Fruit fly (Drosophila melanogaster) whole organism, wandering third instar larva: ENCODE results near the gene AP-2alpha.

Source experiments
- CG32264 ChIP-seq: fragments of 200-800 bp; sonication (Bioruptor generic); optimal IDR thresholded peaks from 2 replicates; lab custom pipeline; 2016; ENCODE audit warnings: missing biosample characterization, missing genetic modification characterization
- CG9705 ChIP-seq: fragments of 200-800 bp; sonication (Bioruptor generic); optimal IDR thresholded peaks from 2 replicates; lab custom pipeline; 2018; ENCODE audit warnings: missing biosample characterization, mild to moderate bottlenecking, missing genetic modification characterization
- CrebA ChIP-seq: fragments of 200-800 bp; sonication (Bioruptor generic); optimal IDR thresholded peaks from 2 replicates; lab custom pipeline; 2016; ENCODE audit warnings: missing biosample characterization, mild to moderate bottlenecking, missing genetic modification characterization, borderline replicate concordance
- Dfd ChIP-seq: fragments of >200 bp; optimal IDR thresholded peaks from 2 replicates; lab custom pipeline; 2017; ENCODE audit warnings: missing biosample characterization, missing genetic modification characterization
- Dif ChIP-seq: fragments of 200-275, 200-300 bp; sonication (Bioruptor generic); optimal IDR thresholded peaks from 2 replicates; lab custom pipeline; 2018; ENCODE audit warnings: missing biosample characterization, missing genetic modification characterization; ENCODE audit not compliant: partially characterized antibody
- GATAd ChIP-seq: sonication (Bioruptor generic); optimal IDR thresholded peaks from 2 replicates; lab custom pipeline; 2016; ENCODE audit warnings: missing biosample characterization, missing genetic modification characterization
- HLH106 ChIP-seq: fragments of 200-800 bp; optimal IDR thresholded peaks from 3 replicates; lab custom pipeline; 2019; ENCODE audit warnings: missing biosample characterization, mild to moderate bottlenecking, missing genetic modification characterization, moderate library complexity
- Hnf4 ChIP-seq: fragments of 200-800 bp; sonication (Bioruptor generic); optimal IDR thresholded peaks from 2 replicates; lab custom pipeline; 2016; ENCODE audit warnings: missing biosample characterization, mild to moderate bottlenecking, missing genetic modification characterization
- Hr78 ChIP-seq: fragments of >200 bp; optimal IDR thresholded peaks from 2 replicates; lab custom pipeline; 2017; ENCODE audit warnings: missing biosample characterization, missing genetic modification characterization
- Hr83 ChIP-seq: fragments of 200-300 bp; sonication (Bioruptor generic); optimal IDR thresholded peaks from 2 replicates; lab custom pipeline; 2016; ENCODE audit warnings: missing biosample characterization, mild to moderate bottlenecking, missing genetic modification characterization, moderate library complexity; ENCODE audit not compliant: poor library complexity, severe bottlenecking
- Myc ChIP-seq: fragments of >200 bp; optimal IDR thresholded peaks from 2 replicates; lab custom pipeline; 2017
- N ChIP-seq: fragments of >200 bp; optimal IDR thresholded peaks from 2 replicates; lab custom pipeline; 2018; ENCODE audit warnings: missing biosample characterization, missing external identifiers, missing genetic modification characterization
- OdsH ChIP-seq: fragments of 200-800 bp; sonication (Bioruptor generic); optimal IDR thresholded peaks from 2 replicates; lab custom pipeline; 2016; ENCODE audit warnings: missing biosample characterization, mild to moderate bottlenecking, missing genetic modification characterization
- Rel ChIP-seq, 2 experiments: fragments of 200-800 bp; sonication (Bioruptor generic) in 1 of 2; optimal IDR thresholded peaks; 2 replicates in 1 of 2; 3 replicates in 1 of 2; lab custom pipeline; 2016 to 2019; ENCODE audit warnings: mild to moderate bottlenecking in 2 of 2, missing biosample characterization in 2 of 2, missing genetic modification characterization in 2 of 2, moderate library complexity in 1 of 2
- Sp1 ChIP-seq: fragments of 200-800 bp; sonication (Bioruptor generic); optimal IDR thresholded peaks from 3 replicates; lab custom pipeline; 2019; ENCODE audit warnings: missing biosample characterization, mild to moderate bottlenecking, missing genetic modification characterization, moderate library complexity
- Vsx2 ChIP-seq: fragments of 200-300, 225-300 bp; sonication (Bioruptor generic); optimal IDR thresholded peaks from 2 replicates; lab custom pipeline; 2018; ENCODE audit warnings: missing biosample characterization, missing genetic modification characterization; ENCODE audit not compliant: partially characterized antibody
- brk ChIP-seq: fragments of 200-800 bp; sonication (Bioruptor generic); optimal IDR thresholded peaks from 2 replicates; lab custom pipeline; 2016; ENCODE audit warnings: missing biosample characterization, mild to moderate bottlenecking, missing genetic modification characterization
- dl ChIP-seq, 2 experiments: fragments of 175-275, 200-275 bp in 1 of 2; fragments of 200-275 bp in 1 of 2; sonication (Bioruptor generic); optimal IDR thresholded peaks; lab custom pipeline; 2018; ENCODE audit warnings: mild to moderate bottlenecking in 2 of 2, missing biosample characterization in 2 of 2, missing genetic modification characterization in 2 of 2, moderate library complexity in 2 of 2; ENCODE audit not compliant: partially characterized antibody in 2 of 2, insufficient read depth in 1 of 2
- dsf ChIP-seq: sonication (Bioruptor generic); optimal IDR thresholded peaks from 2 replicates; lab custom pipeline; 2016; ENCODE audit warnings: missing biosample characterization, missing genetic modification characterization, borderline replicate concordance
- ey ChIP-seq: fragments of 200-800 bp; sonication (Bioruptor generic); optimal IDR thresholded peaks from 2 replicates; lab custom pipeline; 2016; ENCODE audit warnings: missing biosample characterization, missing genetic modification characterization
- foxo ChIP-seq, 2 experiments: fragments of 200-800 bp; sonication (Bioruptor generic); optimal IDR thresholded peaks; 2 replicates in 1 of 2; 3 replicates in 1 of 2; lab custom pipeline; 2016 to 2017; ENCODE audit warnings: missing biosample characterization in 2 of 2, missing genetic modification characterization in 2 of 2
- fru ChIP-seq: fragments of 200-800 bp; sonication (Bioruptor generic); optimal IDR thresholded peaks from 3 replicates; lab custom pipeline; 2016; ENCODE audit warnings: missing biosample characterization, mild to moderate bottlenecking, missing genetic modification characterization
- h ChIP-seq: fragments of 200-800 bp; sonication (Bioruptor generic); optimal IDR thresholded peaks from 3 replicates; lab custom pipeline; 2016; ENCODE audit warnings: missing biosample characterization, mild to moderate bottlenecking, missing genetic modification characterization
- jim ChIP-seq: fragments of 175-275, 200-325 bp; sonication (Bioruptor generic); optimal IDR thresholded peaks from 2 replicates; lab custom pipeline; 2016; ENCODE audit warnings: missing biosample characterization, mild to moderate bottlenecking, missing genetic modification characterization
- lola ChIP-seq: fragments of >200 bp; optimal IDR thresholded peaks from 2 replicates; lab custom pipeline; 2017; ENCODE audit warnings: missing biosample characterization, missing genetic modification characterization
- pan ChIP-seq: fragments of >200 bp; optimal IDR thresholded peaks from 2 replicates; lab custom pipeline; 2017
- psq ChIP-seq: fragments of 200-800 bp; sonication (Bioruptor generic); optimal IDR thresholded peaks from 3 replicates; lab custom pipeline; 2017; ENCODE audit warnings: missing biosample characterization, mild to moderate bottlenecking, missing genetic modification characterization, moderate library complexity
- rgr ChIP-seq: fragments of 200-800 bp; sonication (Bioruptor generic); optimal IDR thresholded peaks from 3 replicates; lab custom pipeline; 2016; ENCODE audit warnings: missing biosample characterization, mild to moderate bottlenecking, missing genetic modification characterization
- sage ChIP-seq: fragments of 200-800 bp; sonication (Bioruptor generic); optimal IDR thresholded peaks from 2 replicates; lab custom pipeline; 2016; ENCODE audit warnings: missing biosample characterization, mild to moderate bottlenecking, missing genetic modification characterization
- tai ChIP-seq: sonication (Bioruptor generic); optimal IDR thresholded peaks from 2 replicates; lab custom pipeline; 2016; ENCODE audit warnings: missing biosample characterization, missing genetic modification characterization
- woc ChIP-seq: sonication (Bioruptor generic); optimal IDR thresholded peaks from 2 replicates; lab custom pipeline; 2016; ENCODE audit warnings: missing biosample characterization, mild to moderate bottlenecking, missing genetic modification characterization

Gene AP-2alpha

dm6 chr2L:434439-434838 lies 19.9 kb upstream of the AP-2alpha start:
- TF ChIP-seq Dif (GFP tag; lab: Kevin White, UChicago) (no peak), woc (no peak), Dfd (no peak), lola (GFP tag; lab: Kevin White, UChicago) (no peak), jim (GFP tag; lab: Kevin White, UChicago) (no peak), Myc (lab: Kevin White, UChicago) (no peak), HLH106 (tag; lab: Kevin White, UChicago) (no peak), CrebA (GFP tag; lab: Kevin White, UChicago) (no peak), Hnf4 (no peak), dsf (no peak), Rel (GFP tag; optimal IDR thresholded peaks at IDR 0.05; lab: Kevin White, UChicago) (no peak), Rel (tag; optimal IDR thresholded peaks at IDR 0.05; lab: Kevin White, UChicago) (no peak), OdsH (GFP tag; lab: Kevin White, UChicago) (no peak), h (GFP tag; lab: Kevin White, UChicago) (no peak)

- no peak for TF ChIP-seq Sp1
- TF ChIP-seq Hr78 (GFP tag; lab: Kevin White, UChicago) = no peak
- TF ChIP-seq CrebA (GFP tag; lab: Kevin White, UChicago) = no peak
- TF ChIP-seq ey (GFP tag; lab: Kevin White, UChicago) = no peak
- TF ChIP-seq rgr (GFP tag; lab: Kevin White, UChicago) = no peak
- TF ChIP-seq CG32264 (GFP tag; lab: Kevin White, UChicago) = no peak
- no peak for TF ChIP-seq h (GFP tag; lab: Kevin White, UChicago)
- TF ChIP-seq Vsx2 (GFP tag; lab: Kevin White, UChicago) = no peak
- TF ChIP-seq CG9705 (GFP tag; lab: Kevin White, UChicago) = no peak
- no peak for TF ChIP-seq Rel (GFP tag; optimal IDR thresholded peaks at IDR 0.05; lab: Kevin White, UChicago)
- TF ChIP-seq Rel (tag; optimal IDR thresholded peaks at IDR 0.05; lab: Kevin White, UChicago) = no peak
- no peak for TF ChIP-seq woc
- no peak for TF ChIP-seq Myc (lab: Kevin White, UChicago)
- no peak for TF ChIP-seq Dif (GFP tag; lab: Kevin White, UChicago)
Measured at dm6 chr2L:432119-432518, 17.5 kb upstream of the AP-2alpha start.

DNA sequence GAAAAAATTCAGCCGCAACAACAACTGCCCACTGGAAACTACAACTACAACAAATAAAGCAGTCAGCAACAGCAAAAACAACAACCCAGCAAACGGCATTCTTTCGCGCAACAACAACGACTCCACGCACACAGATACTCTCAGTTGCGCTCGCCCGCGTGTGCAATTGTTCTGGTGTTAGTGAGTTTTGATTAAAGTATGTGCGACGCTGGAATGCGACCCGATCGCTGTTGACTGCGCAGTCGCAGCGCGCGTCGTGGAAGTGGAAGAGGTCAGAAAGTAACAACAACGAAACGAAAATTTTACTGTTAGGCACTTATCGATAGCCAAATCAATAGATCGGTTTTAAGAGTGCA lies 17.0 kb upstream of the AP-2alpha start:
- TF ChIP-seq Dif (GFP tag; lab: Kevin White, UChicago) (peak; percentile 29), dl (GFP tag; optimal IDR thresholded peaks at IDR 0.05; lab: Kevin White, UChicago; ENCODE audit: insufficient read depth in 1 of 2, partially characterized antibody in 2 of 2) (peak in 1 of 2 experiments; percentile 19), tai (GFP tag; lab: Kevin White, UChicago) (no peak), fru (no peak), CrebA (GFP tag; lab: Kevin White, UChicago) (no peak), sage (GFP tag; lab: Kevin White, UChicago) (no peak), woc (no peak), OdsH (GFP tag; lab: Kevin White, UChicago) (no peak)

DNA sequence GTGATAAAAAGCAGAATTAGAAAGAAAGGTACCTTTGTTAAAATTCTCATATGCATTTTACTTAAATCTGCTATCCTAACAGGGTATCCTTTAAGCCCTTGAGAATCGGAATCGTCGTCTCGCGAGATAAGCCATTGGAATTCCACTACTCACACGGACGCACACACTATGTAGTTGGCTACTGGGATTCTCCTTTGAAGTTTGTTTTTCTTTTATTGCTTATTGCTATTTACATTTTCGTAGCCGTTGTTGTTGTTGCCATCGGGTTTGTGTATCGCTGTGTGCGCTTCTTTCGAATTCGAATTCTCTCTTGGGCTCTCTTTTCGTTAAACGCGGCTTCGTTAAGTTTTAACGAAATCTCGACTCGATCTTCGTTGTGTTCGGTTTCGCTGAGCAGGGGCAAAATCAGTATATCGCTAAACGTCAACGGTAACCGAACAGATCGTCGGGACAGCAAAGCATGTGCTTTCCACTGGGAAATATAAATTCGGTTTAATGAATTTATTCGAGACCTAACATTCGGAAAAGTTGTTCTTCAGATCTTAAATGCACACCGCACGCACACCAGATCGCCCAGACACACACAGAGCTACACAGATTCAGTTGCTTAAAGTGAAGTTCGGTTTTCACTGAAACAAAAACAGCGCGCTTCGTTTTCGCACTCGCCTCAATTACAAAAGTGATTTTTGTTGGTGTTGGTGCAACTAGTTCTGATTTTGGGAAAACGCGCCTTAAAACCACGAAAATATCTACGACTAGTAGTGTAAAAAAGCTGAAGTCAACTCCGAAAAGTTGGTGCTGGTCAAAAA lies 16.4 kb upstream of the AP-2alpha start, which contains the start of gene ex:
Gene ex, plus strand, starts transcription at position 408 of the 809 bp plus-strand sequence.
- TF ChIP-seq rgr (GFP tag; lab: Kevin White, UChicago) (peak; percentile 8), Hnf4 (peak; percentile 2), CrebA (GFP tag; lab: Kevin White, UChicago) (peak; percentile 88), foxo (GFP tag; optimal IDR thresholded peaks at IDR 0.05; lab: Kevin White, UChicago) (peak in 1 of 2 experiments; percentile 53), fru (no peak), sage (GFP tag; lab: Kevin White, UChicago) (peak; percentile 36), pan (lab: Kevin White, UChicago) (no peak), Hr83 (peak; percentile 15), Dif (GFP tag; lab: Kevin White, UChicago) (no peak), h (GFP tag; lab: Kevin White, UChicago) (no peak), brk (GFP tag; lab: Kevin White, UChicago) (peak; percentile 13), Sp1 (peak; percentile 16), OdsH (GFP tag; lab: Kevin White, UChicago) (peak; percentile 12), Rel (GFP tag; optimal IDR thresholded peaks at IDR 0.05; lab: Kevin White, UChicago) (no peak), Rel (tag; optimal IDR thresholded peaks at IDR 0.05; lab: Kevin White, UChicago) (peak; percentile 25), N (GFP tag; lab: Kevin White, UChicago) (no peak), ey (GFP tag; lab: Kevin White, UChicago) (no peak), psq (GFP tag; lab: Kevin White, UChicago) (peak; percentile 40), GATAd (no peak)
